Worm (Caenorhabditis elegans) whole organism, L4 larva: ENCODE measurements around the gene K09E9.1.

Experiments
- D1046.2 ChIP-seq: fragments of 200-800 bp; sonication (Bioruptor generic); IDR thresholded peaks from 2 replicates; pipeline ENCODE4 v1.3.6; 2022; ENCODE audit warnings: missing genetic modification characterization, missing compliant biosample characterization
- R02D3.7 ChIP-seq: fragments of 150-350 bp; sonication (generic microtip); optimal IDR thresholded peaks from 3 replicates; lab custom pipeline; 2014; ENCODE audit warnings: missing biosample characterization, missing genetic modification characterization
- Y48G9A.11 ChIP-seq: fragments of 200-800 bp; sonication (Bioruptor generic); IDR thresholded peaks from 2 replicates; pipeline ENCODE4 v1.3.6; 2022; ENCODE audit warnings: missing genetic modification reagents, missing genetic modification characterization, missing compliant biosample characterization
- Y5F2A.4 ChIP-seq: fragments of 200-800 bp; sonication (Bioruptor generic); optimal IDR thresholded peaks from 2 replicates; lab custom pipeline; 2018; ENCODE audit warnings: mild to moderate bottlenecking, missing genetic modification characterization, missing compliant biosample characterization
- Y75B8A.6 ChIP-seq: fragments of 200-800 bp; sonication (Bioruptor generic); IDR thresholded peaks from 2 replicates; pipeline ENCODE4 v1.3.6; 2022; ENCODE audit warnings: missing genetic modification reagents, missing genetic modification characterization, missing compliant biosample characterization
- aha-1 ChIP-seq: fragments of 150-350 bp; peaks from one replicate; lab custom pipeline; 2014; ENCODE audit warnings: missing biosample characterization, missing genetic modification characterization
- ceh-20 ChIP-seq: fragments of 200-800 bp; sonication (Bioruptor generic); IDR thresholded peaks from 2 replicates; pipeline ENCODE4 v1.3.6; 2022; ENCODE audit warnings: missing genetic modification reagents, missing genetic modification characterization, missing compliant biosample characterization
- ceh-62 ChIP-seq: sonication (generic microtip); optimal IDR thresholded peaks from 2 replicates; lab custom pipeline; 2017; ENCODE audit warnings: missing biosample characterization, missing genetic modification characterization
- daf-16 ChIP-seq, 3 experiments: sonication (generic microtip); optimal IDR thresholded peaks; 2 replicates each; lab custom pipeline; 2016 to 2017; ENCODE audit warnings: missing genetic modification characterization in 3 of 3, missing genetic modification reagents in 3 of 3, mild to moderate bottlenecking in 2 of 3, missing compliant biosample characterization in 2 of 3, missing biosample characterization in 1 of 3, moderate library complexity in 1 of 3
- daf-19 ChIP-seq: fragments of 200-800 bp; sonication (Bioruptor generic); conservative IDR thresholded peaks from 2 replicates; pipeline ENCODE4 v1.3.6; 2022; ENCODE audit warnings: missing genetic modification characterization, missing compliant biosample characterization
- fos-1 ChIP-seq: fragments of 150-350 bp; optimal IDR thresholded peaks from 2 replicates; lab custom pipeline; 2014; ENCODE audit warnings: missing biosample characterization, missing genetic modification characterization
- hlh-11 ChIP-seq: fragments of 200-800 bp; sonication (Bioruptor generic); optimal IDR thresholded peaks from 2 replicates; lab custom pipeline; 2018; ENCODE audit warnings: mild to moderate bottlenecking, missing genetic modification characterization, missing compliant biosample characterization
- hlh-30 ChIP-seq: sonication (generic microtip); optimal IDR thresholded peaks from 2 replicates; lab custom pipeline; 2017; ENCODE audit warnings: antibody characterized with exemption, mild to moderate bottlenecking, missing genetic modification characterization, missing compliant biosample characterization; ENCODE audit not compliant: insufficient read depth
- lin-13 ChIP-seq: fragments of 150-350 bp; optimal IDR thresholded peaks from 2 replicates; lab custom pipeline; 2014; ENCODE audit warnings: missing biosample characterization, missing genetic modification reagents, missing genetic modification characterization
- lin-15B ChIP-seq: fragments of 150-350 bp; sonication (generic microtip); optimal IDR thresholded peaks from 3 replicates; lab custom pipeline; 2014; ENCODE audit warnings: missing biosample characterization, missing genetic modification characterization
- lin-38 ChIP-seq: fragments of 200-800 bp; sonication (Bioruptor generic); IDR thresholded peaks from 2 replicates; pipeline ENCODE4 v1.3.6; 2022; ENCODE audit warnings: missing genetic modification reagents, missing genetic modification characterization, missing compliant biosample characterization
- lir-3 ChIP-seq: sonication (generic microtip); optimal IDR thresholded peaks from 2 replicates; lab custom pipeline; 2016; ENCODE audit warnings: mild to moderate bottlenecking, missing genetic modification characterization, missing compliant biosample characterization
- mes-2 ChIP-seq: sonication (generic microtip); optimal IDR thresholded peaks from 2 replicates; lab custom pipeline; 2016; ENCODE audit warnings: missing genotype, mild to moderate bottlenecking, missing genetic modification characterization, missing compliant biosample characterization; ENCODE audit not compliant: poor library complexity, severe bottlenecking
- nhr-10 ChIP-seq: fragments of 150-350 bp; optimal IDR thresholded peaks from 2 replicates; lab custom pipeline; 2014; ENCODE audit warnings: missing biosample characterization, missing genetic modification characterization
- nhr-102 ChIP-seq: sonication (generic microtip); optimal IDR thresholded peaks from 2 replicates; lab custom pipeline; 2016; ENCODE audit warnings: mild to moderate bottlenecking, missing genetic modification characterization, moderate library complexity, missing compliant biosample characterization
- nhr-48 ChIP-seq: sonication (generic microtip); optimal IDR thresholded peaks from 2 replicates; lab custom pipeline; 2016; ENCODE audit warnings: mild to moderate bottlenecking, missing genetic modification characterization, missing compliant biosample characterization
- nhr-76 ChIP-seq: fragments of 150-350 bp; optimal IDR thresholded peaks from 2 replicates; lab custom pipeline; 2014; ENCODE audit warnings: missing biosample characterization, missing genetic modification characterization
- sdz-12 ChIP-seq: fragments of 200-800 bp; sonication (Bioruptor generic); optimal IDR thresholded peaks from 2 replicates; lab custom pipeline; 2018; ENCODE audit warnings: mild to moderate bottlenecking, missing genetic modification characterization, missing compliant biosample characterization
- set-16 ChIP-seq: fragments of 200-800 bp; sonication (Bioruptor generic); IDR thresholded peaks from 2 replicates; pipeline ENCODE4 v1.3.6; 2022; ENCODE audit warnings: missing genetic modification reagents, missing genetic modification characterization, missing compliant biosample characterization
- snpc-4 ChIP-seq: fragments of 150-350 bp; optimal IDR thresholded peaks from 2 replicates; lab custom pipeline; 2014; ENCODE audit warnings: missing biosample characterization, missing genetic modification characterization
- spr-3 ChIP-seq: fragments of 200-800 bp; sonication (Bioruptor generic); optimal IDR thresholded peaks from 2 replicates; lab custom pipeline; 2018; ENCODE audit warnings: mild to moderate bottlenecking, missing genetic modification characterization, missing compliant biosample characterization
- unc-39 ChIP-seq: sonication (generic microtip); optimal IDR thresholded peaks from 2 replicates; lab custom pipeline; 2017; ENCODE audit warnings: missing biosample characterization, missing genetic modification characterization
- unc-62 ChIP-seq, 3 experiments: fragments of 150-350 bp in 1 of 3; sonication (generic microtip); optimal IDR thresholded peaks in 2 of 3; peaks in 1 of 3; 1 replicate in 1 of 3; 2 replicates in 2 of 3; lab custom pipeline; 2014 to 2017; ENCODE audit warnings: missing biosample characterization in 3 of 3, missing genetic modification characterization in 3 of 3, missing genetic modification reagents in 3 of 3, missing genotype in 1 of 3
- vab-7 ChIP-seq: fragments of 200-800 bp; sonication (Bioruptor generic); IDR thresholded peaks from 2 replicates; pipeline ENCODE4 v1.3.6; 2022; ENCODE audit warnings: missing genetic modification reagents, missing genetic modification characterization, missing compliant biosample characterization
- zfp-3 ChIP-seq: fragments of 200-800 bp; sonication (Bioruptor generic); conservative IDR thresholded peaks from 2 replicates; pipeline ENCODE4 v1.3.6; 2022; ENCODE audit warnings: missing genetic modification reagents, missing genetic modification characterization, missing compliant biosample characterization
- zip-11 ChIP-seq: fragments of 200-800 bp; sonication (Bioruptor generic); IDR thresholded peaks from 2 replicates; pipeline ENCODE4 v1.3.6; 2022; ENCODE audit warnings: missing genetic modification characterization, missing compliant biosample characterization
- ztf-11 ChIP-seq: fragments of 150-350 bp; optimal IDR thresholded peaks from 2 replicates; lab custom pipeline; 2014; ENCODE audit warnings: missing biosample characterization, missing genetic modification characterization

Gene K09E9.1

DNA sequence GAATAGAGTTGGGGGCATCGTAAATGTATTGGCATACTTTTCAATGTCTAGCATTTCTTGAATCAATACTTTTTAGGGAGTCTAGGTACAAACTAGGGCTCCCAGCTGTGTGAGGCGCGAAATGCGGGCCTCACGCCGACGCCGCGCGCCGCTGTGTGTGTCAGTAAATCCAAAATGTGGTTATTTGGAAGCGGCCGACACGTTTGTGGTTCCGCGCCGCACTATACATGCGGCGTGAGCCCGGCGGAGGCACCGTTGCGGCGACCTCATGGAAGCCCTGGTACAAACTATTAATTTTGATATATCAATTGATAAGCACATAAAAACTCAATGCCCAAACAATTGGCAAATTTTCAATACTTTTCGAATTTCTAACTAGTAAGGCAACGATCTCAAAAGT is 34.1 kb upstream of the K09E9.1 start:
- TF ChIP-seq zfp-3: no peak
- peak; percentile 42; the same call in 1 of the 2 replicates for TF ChIP-seq set-16 (GFP tag; lab: Robert Waterston, UW)

DNA sequence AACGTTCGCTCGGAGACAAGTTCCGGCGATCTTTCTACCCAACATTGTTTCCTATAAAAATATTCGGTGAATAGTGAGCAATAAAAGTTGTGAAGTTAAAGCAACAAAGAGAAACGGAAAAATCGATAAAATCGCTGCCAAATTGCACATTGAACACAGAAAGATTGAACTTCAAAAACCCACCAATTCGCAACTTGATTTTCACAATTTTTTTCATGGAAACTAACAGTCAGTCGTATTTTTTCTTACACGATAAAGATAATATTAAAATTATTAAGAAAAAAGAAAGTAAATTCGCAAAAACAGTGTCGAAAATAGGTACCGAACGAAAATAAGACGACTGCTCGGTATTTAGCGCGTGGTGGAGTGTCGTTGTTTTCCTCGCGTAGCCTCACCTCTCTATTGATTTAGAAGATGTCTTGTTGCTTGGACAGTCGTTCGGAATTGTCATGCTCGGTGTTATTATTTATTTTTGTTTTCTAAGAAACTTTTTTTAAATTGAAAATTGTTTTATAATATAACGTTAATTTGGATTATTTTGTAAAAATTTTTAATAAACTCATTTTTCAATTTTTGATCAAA is 29.9 kb upstream of the K09E9.1 start, which contains the start of gene gas-1:
gas-1 (minus strand) TSS at position 51 of the 582 bp plus-strand sequence.
- TF ChIP-seq fos-1 (tag; lab: Kevin White, UChicago) (no peak), lin-38 (GFP tag; lab: Robert Waterston, UW) (no peak), zip-11 (GFP tag; lab: Robert Waterston, UW) (no peak), unc-39 (tag; lab: Kevin White, UChicago) (no peak), aha-1 (peak; percentile 28), hlh-11 (tag; lab: Kevin White, UChicago) (no peak), hlh-30 (tag; lab: Kevin White, UChicago) (peak; percentile 39), mes-2 (tag; lab: Kevin White, UChicago) (peak; percentile 49), daf-16 (GFP tag; optimal IDR thresholded peaks at IDR 0.05; lab: Kevin White, UChicago) (no peak), daf-16 (tag; optimal IDR thresholded peaks at IDR 0.05; lab: Kevin White, UChicago) (peak; percentile 55), Y5F2A.4 (GFP tag; lab: Kevin White, UChicago) (no peak)

DNA sequence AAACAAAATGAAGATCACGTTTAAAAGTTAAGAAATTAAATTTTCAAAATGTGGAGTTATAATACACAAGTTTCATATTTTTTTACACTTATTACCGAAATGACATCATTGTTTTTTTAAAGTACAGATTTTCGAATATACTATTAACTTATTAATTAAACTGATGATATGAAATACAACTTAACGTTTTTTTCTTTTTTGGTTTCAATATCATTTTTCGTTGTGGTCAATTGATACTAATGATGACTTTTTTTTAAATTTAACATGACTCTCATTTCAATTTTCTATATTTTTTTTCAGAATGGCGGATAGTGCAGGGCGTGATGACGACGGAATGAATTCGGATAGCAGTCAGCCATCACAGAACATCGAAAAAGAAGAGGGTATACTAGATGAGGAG is 29.2 kb upstream of the K09E9.1 start, which contains the start of gene usp-33:
usp-33 (plus strand) TSS at position 301 of the 400 bp plus-strand sequence.
- TF ChIP-seq lin-38 (GFP tag; lab: Robert Waterston, UW): no peak
- TF ChIP-seq aha-1: peak; percentile 21
- TF ChIP-seq vab-7 (GFP tag; lab: Robert Waterston, UW): no peak

DNA sequence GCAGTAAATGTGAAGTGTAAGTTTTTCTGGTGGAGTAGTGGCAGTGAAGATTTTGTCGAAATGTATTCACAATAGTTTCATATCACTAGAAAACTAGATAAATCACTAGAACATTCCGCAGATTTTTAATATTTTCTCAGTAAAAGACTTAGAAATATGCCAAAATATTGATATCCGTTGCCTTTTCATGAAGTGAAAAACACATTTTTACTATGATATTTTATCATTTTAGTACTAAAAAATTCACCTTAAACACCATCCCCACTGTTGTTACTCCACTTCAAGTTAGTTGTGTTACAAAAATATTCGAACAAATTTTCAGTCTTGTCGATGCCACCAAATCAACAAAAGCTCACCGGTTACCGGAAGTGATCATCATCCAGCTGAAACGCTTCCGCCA is 26.9 kb upstream of the K09E9.1 start:
- TF ChIP-seq aha-1 (peak; percentile 80), ztf-11 (tag; lab: Kevin White, UChicago) (no peak), unc-62 (GFP tag; optimal IDR thresholded peaks at IDR 0.05 in 1 of 2; lab: Kevin White, UChicago) (peak in 1 of 2 experiments; percentile 62), unc-62 (tag; optimal IDR thresholded peaks at IDR 0.05; lab: Kevin White, UChicago) (no peak)

DNA sequence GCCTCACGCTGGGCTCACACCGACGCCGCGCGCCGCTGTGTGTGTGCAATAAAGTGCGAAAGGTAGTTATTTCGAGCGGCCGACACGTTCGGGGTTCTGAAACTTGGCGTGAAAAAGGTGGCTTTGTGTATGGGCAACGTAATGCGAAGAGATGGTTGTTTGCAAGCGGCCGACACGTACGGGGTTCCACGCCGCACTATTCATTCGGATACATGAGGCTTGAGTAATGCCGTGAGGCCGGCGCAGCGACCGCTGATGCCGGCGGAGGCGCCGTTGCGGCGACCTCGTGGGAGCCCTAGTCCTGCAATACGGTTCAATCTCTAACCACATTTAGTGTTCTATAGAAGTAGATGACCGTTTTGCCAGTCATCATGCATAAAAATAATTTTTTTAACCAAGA is 26.3 kb upstream of the K09E9.1 start:
- TF ChIP-seq aha-1 (peak; percentile 11), D1046.2 (no peak), sdz-12 (no peak), nhr-48 (no peak), set-16 (GFP tag; lab: Robert Waterston, UW) (peak; percentile 70), mes-2 (tag; lab: Kevin White, UChicago) (no peak), hlh-11 (tag; lab: Kevin White, UChicago) (no peak)
- TF ChIP-seq, all 104 proteins: peak for 2

DNA sequence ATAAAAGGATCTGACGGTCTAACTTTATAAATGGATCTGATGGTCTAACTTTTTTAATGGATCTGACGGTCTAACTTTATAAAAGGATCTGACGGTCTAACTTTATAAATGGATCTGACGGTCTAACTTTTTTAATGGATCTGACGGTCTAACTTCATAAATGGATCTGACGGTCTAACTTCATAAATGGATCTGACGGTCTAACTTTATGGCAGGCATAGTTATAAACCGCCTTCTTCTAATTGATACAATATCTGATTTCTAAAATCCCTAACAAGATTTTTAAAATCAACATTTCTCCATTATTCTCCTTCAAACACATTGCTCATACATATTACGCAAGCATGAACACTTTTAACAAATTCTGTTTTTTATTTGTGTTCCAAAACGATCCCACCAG is 23.2 kb upstream of the K09E9.1 start, which contains the start of gene K09A9.8:
K09A9.8 (minus strand) TSS at position 101 of the 400 bp plus-strand sequence.
- TF ChIP-seq lin-13 (GFP tag; lab: Kevin White, UChicago) (no peak), unc-39 (tag; lab: Kevin White, UChicago) (no peak), spr-3 (no peak), D1046.2 (no peak), lin-15B (tag; lab: Kevin White, UChicago) (no peak), R02D3.7 (tag; lab: Kevin White, UChicago) (no peak), nhr-10 (tag; lab: Kevin White, UChicago) (no peak), ceh-20 (GFP tag; lab: Robert Waterston, UW) (no peak), nhr-102 (tag; lab: Kevin White, UChicago) (no peak), Y75B8A.6 (GFP tag; lab: Robert Waterston, UW) (no peak), lir-3 (tag; lab: Kevin White, UChicago) (no peak), snpc-4 (tag; lab: Kevin White, UChicago) (no peak), ceh-62 (tag; lab: Kevin White, UChicago) (no peak), set-16 (GFP tag; lab: Robert Waterston, UW) (no peak), nhr-76 (tag; lab: Kevin White, UChicago) (no peak), Y48G9A.11 (GFP tag; lab: Robert Waterston, UW) (no peak), unc-62 (GFP tag; optimal IDR thresholded peaks at IDR 0.05 in 1 of 2; lab: Kevin White, UChicago) (no peak), unc-62 (tag; optimal IDR thresholded peaks at IDR 0.05; lab: Kevin White, UChicago) (no peak), daf-19 (GFP tag; lab: Robert Waterston, UW) (no peak), mes-2 (tag; lab: Kevin White, UChicago) (no peak)
